Worm (Caenorhabditis elegans): ENCODE measurements around the gene R02E12.4.

Gene R02E12.4

ce11 chrX:4007724-4008123 lies 2.6 kb downstream of the R02E12.4 start (continued):
- TF ChIP-seq nhr-90 (tag; optimal IDR thresholded peaks at IDR 0.05) = peak; percentile 87
- TF ChIP-seq ztf-22 (GFP tag; optimal IDR thresholded peaks at IDR 0.05) = peak; percentile 71
- TF ChIP-seq egl-44 (GFP tag; IDR thresholded peaks at IDR 0.05) = no peak
- TF ChIP-seq atf-7 (tag; optimal IDR thresholded peaks at IDR 0.05) = peak; percentile 44
- no peak for TF ChIP-seq F52B5.7 (tag; optimal IDR thresholded peaks at IDR 0.05)
- no peak for TF ChIP-seq ama-1 (optimal IDR thresholded peaks at IDR 0.05)
- peak in 1 of 2 experiments; percentile 9 for TF ChIP-seq ama-1 (GFP tag; optimal IDR thresholded peaks at IDR 0.05)
- peak; percentile 45 for TF ChIP-seq ztf-26 (tag; optimal IDR thresholded peaks at IDR 0.05)
- no peak for TF ChIP-seq F37B4.10 (GFP tag; IDR thresholded peaks at IDR 0.05)
- no peak for TF ChIP-seq hmg-20 (GFP tag; IDR thresholded peaks at IDR 0.05)
- no peak for TF ChIP-seq cebp-1 (GFP tag; IDR thresholded peaks at IDR 0.05)
- TF ChIP-seq cebp-1 (tag; optimal IDR thresholded peaks at IDR 0.05) = peak; percentile 55
- TF ChIP-seq Y53G8AR.9 (GFP tag; conservative IDR thresholded peaks at IDR 0.05) = peak; percentile 36; the same call in 1 of the 2 replicates
- peak; percentile 81 for TF ChIP-seq madf-10 (tag; optimal IDR thresholded peaks at IDR 0.05)
- no peak for TF ChIP-seq madf-6 (GFP tag; IDR thresholded peaks at IDR 0.05)
- no peak for TF ChIP-seq hlh-12 (tag; optimal IDR thresholded peaks at IDR 0.05)
- no peak for TF ChIP-seq mes-4 (tag; optimal IDR thresholded peaks at IDR 0.05)
- peak; percentile 40 for TF ChIP-seq tbp1 (GFP tag; optimal IDR thresholded peaks at IDR 0.05)
- TF ChIP-seq nhr-179 (tag; optimal IDR thresholded peaks at IDR 0.05) = peak; percentile 2
- TF ChIP-seq hsf-1 (GFP tag; IDR thresholded peaks at IDR 0.05) = no peak
- TF ChIP-seq dpl-1 (GFP tag; optimal IDR thresholded peaks at IDR 0.05) = no peak
- TF ChIP-seq snpc-4 (GFP tag; optimal IDR thresholded peaks at IDR 0.05) = no peak
- TF ChIP-seq snpc-4 (tag; optimal IDR thresholded peaks at IDR 0.05) = peak in 1 of 4 experiments; percentile 8
- no peak for TF ChIP-seq T07F8.4 (tag; optimal IDR thresholded peaks at IDR 0.05)
- no peak for TF ChIP-seq F57A8.1 (GFP tag; optimal IDR thresholded peaks at IDR 0.05)
- no peak for TF ChIP-seq ztf-25 (GFP tag; IDR thresholded peaks at IDR 0.05)
- peak; percentile 57 for TF ChIP-seq ets-4 (GFP tag; optimal IDR thresholded peaks at IDR 0.05)
- 0 out of 2 replicates have a peak, but pooled peaks have one; percentile 33 for TF ChIP-seq cebp-2 (GFP tag; IDR thresholded peaks at IDR 0.05)
- TF ChIP-seq egl-18 (GFP tag; IDR thresholded peaks at IDR 0.05) = no peak
- TF ChIP-seq lin-40 (tag; optimal IDR thresholded peaks at IDR 0.05) = peak; percentile 76
- TF ChIP-seq tlf-1 (GFP tag; optimal IDR thresholded peaks at IDR 0.05) = peak; percentile 32

- peak; percentile 95 for TF ChIP-seq nhr-80 (tag; optimal IDR thresholded peaks at IDR 0.05)
- no peak for TF ChIP-seq mes-4 (tag; optimal IDR thresholded peaks at IDR 0.05)
- no peak for TF ChIP-seq ama-1 (optimal IDR thresholded peaks at IDR 0.05)
- no peak for TF ChIP-seq ama-1 (GFP tag; optimal IDR thresholded peaks at IDR 0.05)
- TF ChIP-seq ceh-40 (GFP tag; IDR thresholded peaks at IDR 0.05) = no peak
- TF ChIP-seq F55B11.4 (tag; optimal IDR thresholded peaks at IDR 0.05; ENCODE audit: borderline replicate concordance, insufficient read depth) = no peak
- peak; percentile 46 for TF ChIP-seq ets-4 (GFP tag; optimal IDR thresholded peaks at IDR 0.05)
- TF ChIP-seq ZK185.1 (tag; optimal IDR thresholded peaks at IDR 0.05; ENCODE audit: poor library complexity, severe bottlenecking) = no peak
- TF ChIP-seq lsy-27 (tag; optimal IDR thresholded peaks at IDR 0.05; ENCODE audit: borderline replicate concordance, insufficient read depth) = no peak
- no peak for TF ChIP-seq K12H6.12 (tag; optimal IDR thresholded peaks at IDR 0.05)
- TF ChIP-seq F10E7.11 (tag; optimal IDR thresholded peaks at IDR 0.05) = no peak
- no peak for TF ChIP-seq madf-8 (GFP tag; conservative IDR thresholded peaks at IDR 0.05)
- 0 out of 2 replicates have a peak, but pooled peaks have one; percentile 17 for TF ChIP-seq cebp-2 (GFP tag; IDR thresholded peaks at IDR 0.05)
- no peak for TF ChIP-seq lsl-1 (GFP tag; optimal IDR thresholded peaks at IDR 0.05)
- TF ChIP-seq F22D6.2 (tag; optimal IDR thresholded peaks at IDR 0.05) = no peak
- no peak for TF ChIP-seq F39B2.1 (GFP tag; IDR thresholded peaks at IDR 0.05)
- peak; percentile 27 for TF ChIP-seq madf-10 (tag; optimal IDR thresholded peaks at IDR 0.05)
- TF ChIP-seq zim-3 (tag; optimal IDR thresholded peaks at IDR 0.05) = no peak
- peak; percentile 30 for TF ChIP-seq tbp1 (GFP tag; optimal IDR thresholded peaks at IDR 0.05)
- no peak for TF ChIP-seq egl-18 (GFP tag; IDR thresholded peaks at IDR 0.05)
- TF ChIP-seq ztf-26 (tag; optimal IDR thresholded peaks at IDR 0.05) = no peak
- no peak for TF ChIP-seq ceh-100 (GFP tag; IDR thresholded peaks at IDR 0.05)
- TF ChIP-seq ztf-22 (GFP tag; optimal IDR thresholded peaks at IDR 0.05) = peak; percentile 22
- TF ChIP-seq hlh-12 (tag; optimal IDR thresholded peaks at IDR 0.05) = no peak
- TF ChIP-seq lin-40 (tag; optimal IDR thresholded peaks at IDR 0.05) = no peak
- no peak for TF ChIP-seq madf-3 (GFP tag; IDR thresholded peaks at IDR 0.05)
- TF ChIP-seq nfya-1 (tag; optimal IDR thresholded peaks at IDR 0.05; ENCODE audit: borderline replicate concordance, insufficient read depth) = no peak
- TF ChIP-seq atf-7 (tag; optimal IDR thresholded peaks at IDR 0.05) = peak; percentile 71
- no peak for TF ChIP-seq ccch-3 (GFP tag; optimal IDR thresholded peaks at IDR 0.05)
- no peak for TF ChIP-seq B0261.1 (tag; optimal IDR thresholded peaks at IDR 0.05)
These were observed 3.8 kb downstream of the R02E12.4 start for ce11 chrX:4008922-4009321.

Data from whole organism, young adult.